Fruit fly (Drosophila melanogaster) whole organism, embryonic: ENCODE data around the gene gpp.

ENCODE experiments used
- CG1024 ChIP-seq: fragments of 200-800 bp; sonication (Bioruptor generic); IDR thresholded peaks from 2 replicates; pipeline ENCODE4 v1.3.6; 2022; ENCODE audit warnings: missing biosample characterization, missing genetic modification characterization
- CG10431 ChIP-seq: fragments of 200-800 bp; sonication (Bioruptor generic); optimal IDR thresholded peaks from 3 replicates; lab custom pipeline; 2018; ENCODE audit warnings: missing biosample characterization, mild to moderate bottlenecking, missing genetic modification characterization
- CG10543 ChIP-seq: fragments of 200-800 bp; sonication (Bioruptor generic); optimal IDR thresholded peaks from 3 replicates; lab custom pipeline; 2017; ENCODE audit warnings: missing biosample characterization, mild to moderate bottlenecking, missing genetic modification characterization, moderate library complexity
- CG11247 ChIP-seq: fragments of 200-800 bp; sonication (Bioruptor generic); IDR thresholded peaks from 2 replicates; pipeline ENCODE4 v1.3.6; 2022; ENCODE audit warnings: missing biosample characterization, missing genetic modification characterization
- CG12104 ChIP-seq: fragments of 200-800 bp; sonication (Bioruptor generic); optimal IDR thresholded peaks from 3 replicates; lab custom pipeline; 2016; ENCODE audit warnings: missing biosample characterization, missing genetic modification characterization
- CG12236 ChIP-seq: fragments of 200-800 bp; sonication (Bioruptor generic); optimal IDR thresholded peaks from 2 replicates; lab custom pipeline; 2016; ENCODE audit warnings: missing biosample characterization, missing genetic modification characterization
- CG13624 ChIP-seq: fragments of 200-800 bp; sonication (Bioruptor generic); optimal IDR thresholded peaks from 2 replicates; lab custom pipeline; 2016; ENCODE audit warnings: missing biosample characterization, missing genetic modification characterization
- CG14014 ChIP-seq: fragments of 200-800 bp; sonication (Bioruptor generic); IDR thresholded peaks from 2 replicates; pipeline ENCODE4 v1.3.6; 2022; ENCODE audit warnings: missing biosample characterization, missing genetic modification characterization
- CG1602 ChIP-seq: fragments of 200-800 bp; sonication (Bioruptor generic); optimal IDR thresholded peaks from 3 replicates; lab custom pipeline; 2016; ENCODE audit warnings: missing biosample characterization, missing genetic modification characterization
- CG17328 ChIP-seq: fragments of 200-800 bp; sonication (Bioruptor generic); IDR thresholded peaks from 2 replicates; pipeline ENCODE4 v1.3.6; 2022; ENCODE audit warnings: missing biosample characterization, missing genetic modification characterization
- CG2199 ChIP-seq: fragments of 200-800 bp; sonication (Bioruptor generic); IDR thresholded peaks from 3 replicates; pipeline ENCODE4 v1.3.6; 2022; ENCODE audit warnings: missing biosample characterization, missing genetic modification characterization
- CG2678 ChIP-seq: fragments of 200-800 bp; sonication (Bioruptor generic); optimal IDR thresholded peaks from 3 replicates; lab custom pipeline; 2019; ENCODE audit warnings: missing biosample characterization, mild to moderate bottlenecking, missing genetic modification characterization, moderate library complexity
- CG2889 ChIP-seq: fragments of 200-800 bp; sonication (Bioruptor generic); IDR thresholded peaks from 3 replicates; pipeline ENCODE4 v1.3.6; 2022; ENCODE audit warnings: missing biosample characterization, missing genetic modification characterization
- CG31388 ChIP-seq: fragments of 200-800 bp; sonication (Bioruptor generic); optimal IDR thresholded peaks from 2 replicates; lab custom pipeline; 2016; ENCODE audit warnings: missing biosample characterization, missing genetic modification characterization
- CG3838 ChIP-seq: fragments of 200-800 bp; sonication (Bioruptor generic); optimal IDR thresholded peaks from 3 replicates; lab custom pipeline; 2016; ENCODE audit warnings: missing biosample characterization, missing genetic modification characterization
- CG4282 ChIP-seq: fragments of 200-800 bp; sonication (Bioruptor generic); optimal IDR thresholded peaks from 2 replicates; lab custom pipeline; 2016; ENCODE audit warnings: missing biosample characterization, missing genetic modification characterization
- CG4820 ChIP-seq: fragments of 200-800 bp; sonication (Bioruptor generic); optimal IDR thresholded peaks from 3 replicates; lab custom pipeline; 2016; ENCODE audit warnings: missing biosample characterization, missing genetic modification characterization
- CG6683 ChIP-seq: fragments of 200-800 bp; sonication (Bioruptor generic); optimal IDR thresholded peaks from 2 replicates; lab custom pipeline; 2017; ENCODE audit warnings: missing biosample characterization, mild to moderate bottlenecking, missing genetic modification characterization, missing genetic modification reagents
- CTCF ChIP-seq: fragments of 200-800 bp; sonication (Bioruptor generic); optimal IDR thresholded peaks from 2 replicates; lab custom pipeline; 2017; ENCODE audit warnings: missing biosample characterization, mild to moderate bottlenecking, missing genetic modification characterization, moderate library complexity
- E2f1 ChIP-seq: fragments of 200-800 bp; sonication (Bioruptor generic); IDR thresholded peaks from 2 replicates; pipeline ENCODE4 v1.3.6; 2022; ENCODE audit warnings: missing biosample characterization, missing genetic modification characterization
- Elba2 ChIP-seq: fragments of 200-800 bp; sonication (Bioruptor generic); optimal IDR thresholded peaks from 3 replicates; lab custom pipeline; 2016; ENCODE audit warnings: missing biosample characterization, missing genetic modification characterization
- Fer2 ChIP-seq: fragments of 200-800 bp; sonication (Bioruptor generic); optimal IDR thresholded peaks from 2 replicates; lab custom pipeline; 2018; ENCODE audit warnings: missing biosample characterization, mild to moderate bottlenecking, missing genetic modification characterization, moderate library complexity
- GATAe ChIP-seq: fragments of 200-800 bp; sonication (Bioruptor generic); conservative IDR thresholded peaks from 2 replicates; pipeline ENCODE4 v1.3.6; 2022; ENCODE audit warnings: missing biosample characterization, missing genetic modification characterization
- Hmx ChIP-seq: fragments of 200-800 bp; sonication (Bioruptor generic); optimal IDR thresholded peaks from 2 replicates; lab custom pipeline; 2016; ENCODE audit warnings: missing biosample characterization, missing genetic modification characterization
- Hsf ChIP-seq: fragments of 200-800 bp; sonication (Bioruptor generic); optimal IDR thresholded peaks from 3 replicates; lab custom pipeline; 2016; ENCODE audit warnings: missing biosample characterization, missing genetic modification characterization
- Nf-YC ChIP-seq: fragments of 200-800 bp; optimal IDR thresholded peaks from 3 replicates; lab custom pipeline; 2019; ENCODE audit warnings: missing biosample characterization, mild to moderate bottlenecking, missing genetic modification characterization, moderate library complexity
- Oaz ChIP-seq: fragments of 200-800 bp; sonication (Bioruptor generic); IDR thresholded peaks from 2 replicates; pipeline ENCODE4 v1.3.6; 2022; ENCODE audit warnings: missing biosample characterization, missing genetic modification characterization
- Poxn ChIP-seq: fragments of 200-800 bp; sonication (Bioruptor generic); IDR thresholded peaks from 2 replicates; pipeline ENCODE4 v1.3.6; 2022; ENCODE audit warnings: missing biosample characterization, missing genetic modification characterization
- Ssrp ChIP-seq: fragments of 200-800 bp; sonication (Bioruptor generic); optimal IDR thresholded peaks from 2 replicates; lab custom pipeline; 2018; ENCODE audit warnings: missing biosample characterization, mild to moderate bottlenecking, missing genetic modification characterization, moderate library complexity
- Stat92E ChIP-seq, 3 experiments: fragments of >200 bp in 2 of 3; fragments of 200-800 bp in 1 of 3; sonication (Bioruptor generic) in 1 of 3; optimal IDR thresholded peaks; 2 replicates each; lab custom pipeline; 2017 to 2019; ENCODE audit warnings: missing biosample characterization in 3 of 3, missing genetic modification characterization in 3 of 3, mild to moderate bottlenecking in 1 of 3, moderate library complexity in 1 of 3
- abd-A ChIP-seq: fragments of 200-800 bp; sonication (Bioruptor generic); optimal IDR thresholded peaks from 3 replicates; lab custom pipeline; 2019; ENCODE audit warnings: missing biosample characterization, mild to moderate bottlenecking, missing genetic modification characterization, moderate library complexity
- bbx ChIP-seq: fragments of 200-800 bp; sonication (Bioruptor generic); IDR thresholded peaks from 2 replicates; pipeline ENCODE4 v1.3.6; 2022; ENCODE audit warnings: missing biosample characterization, missing genetic modification characterization; ENCODE audit not compliant: partially characterized antibody
- dmrt99B ChIP-seq: fragments of 200-800 bp; sonication (Bioruptor generic); optimal IDR thresholded peaks from 2 replicates; lab custom pipeline; 2018; ENCODE audit warnings: missing biosample characterization, mild to moderate bottlenecking, missing genetic modification characterization, moderate library complexity
- en ChIP-seq: fragments of 200-800 bp; sonication (Bioruptor generic); optimal IDR thresholded peaks from 2 replicates; lab custom pipeline; 2016; ENCODE audit warnings: missing biosample characterization, missing genetic modification characterization
- ewg ChIP-seq: fragments of 200-800 bp; sonication (Bioruptor generic); optimal IDR thresholded peaks from 3 replicates; lab custom pipeline; 2017; ENCODE audit warnings: mild to moderate bottlenecking, missing biosample characterization, missing genetic modification reagents, missing genetic modification characterization
- grn ChIP-seq: fragments of 200-800 bp; sonication (Bioruptor generic); optimal IDR thresholded peaks from 3 replicates; lab custom pipeline; 2017; ENCODE audit warnings: missing biosample characterization, missing genetic modification characterization
- ind ChIP-seq: fragments of 200-800 bp; sonication (Bioruptor generic); optimal IDR thresholded peaks from 3 replicates; lab custom pipeline; 2016; ENCODE audit warnings: missing biosample characterization, missing genetic modification characterization
- jigr1 ChIP-seq: fragments of 200-800 bp; sonication (Bioruptor generic); IDR thresholded peaks from 3 replicates; pipeline ENCODE4 v1.3.6; 2022; ENCODE audit warnings: missing biosample characterization, missing genetic modification characterization
- kay ChIP-seq: fragments of 200-800 bp; sonication (Bioruptor generic); optimal IDR thresholded peaks from 2 replicates; lab custom pipeline; 2016; ENCODE audit warnings: missing biosample characterization, missing genetic modification characterization
- luna ChIP-seq: fragments of 200-800 bp; sonication (Bioruptor generic); optimal IDR thresholded peaks from 2 replicates; lab custom pipeline; 2016; ENCODE audit warnings: missing biosample characterization, missing genetic modification characterization
- mld ChIP-seq: fragments of 200-800 bp; sonication (Bioruptor generic); IDR thresholded peaks from 3 replicates; pipeline ENCODE4 v1.3.6; 2022; ENCODE audit warnings: missing biosample characterization, missing genetic modification characterization; ENCODE audit not compliant: partially characterized antibody
- odd ChIP-seq: fragments of 200-800 bp; sonication (Bioruptor generic); optimal IDR thresholded peaks from 2 replicates; lab custom pipeline; 2017; ENCODE audit warnings: missing biosample characterization, mild to moderate bottlenecking, missing genetic modification characterization
- run ChIP-seq: fragments of 200-800 bp; sonication (Bioruptor generic); optimal IDR thresholded peaks from 3 replicates; lab custom pipeline; 2018; ENCODE audit warnings: missing biosample characterization, mild to moderate bottlenecking, missing genetic modification characterization
- sd ChIP-seq: fragments of 200-800 bp; sonication (Bioruptor generic); optimal IDR thresholded peaks from 3 replicates; lab custom pipeline; 2018; ENCODE audit warnings: missing biosample characterization, mild to moderate bottlenecking, missing genetic modification characterization, moderate library complexity
- sens ChIP-seq: fragments of 200-800 bp; sonication (Bioruptor generic); peaks from one replicate; lab custom pipeline; 2016; ENCODE audit warnings: missing biosample characterization, missing genetic modification characterization
- sqz ChIP-seq: fragments of 200-800 bp; sonication (Bioruptor generic); optimal IDR thresholded peaks from 3 replicates; lab custom pipeline; 2018; ENCODE audit warnings: missing biosample characterization, mild to moderate bottlenecking, missing genetic modification characterization
- sr ChIP-seq: fragments of 200-800 bp; sonication (Bioruptor generic); IDR thresholded peaks from 3 replicates; pipeline ENCODE4 v1.3.6; 2022; ENCODE audit warnings: missing biosample characterization, missing genetic modification characterization
- trem ChIP-seq: fragments of 200-800 bp; optimal IDR thresholded peaks from 3 replicates; lab custom pipeline; 2019; ENCODE audit warnings: missing biosample characterization, mild to moderate bottlenecking, missing genetic modification characterization, moderate library complexity
- wdn ChIP-seq: fragments of 200-800 bp; sonication (Bioruptor generic); IDR thresholded peaks from 2 replicates; pipeline ENCODE4 v1.3.6; 2022; ENCODE audit warnings: missing biosample characterization, missing genetic modification characterization
- wek ChIP-seq: fragments of 200-800 bp; sonication (Bioruptor generic); optimal IDR thresholded peaks from 3 replicates; lab custom pipeline; 2018; ENCODE audit warnings: missing biosample characterization, mild to moderate bottlenecking, missing genetic modification characterization, moderate library complexity
- zen ChIP-seq: fragments of 200-800 bp; sonication (Bioruptor generic); optimal IDR thresholded peaks from 3 replicates; lab custom pipeline; 2018; ENCODE audit warnings: missing biosample characterization, mild to moderate bottlenecking, missing genetic modification characterization, moderate library complexity
- zen2 ChIP-seq: fragments of 200-800 bp; sonication (Bioruptor generic); IDR thresholded peaks from 3 replicates; pipeline ENCODE4 v1.3.6; 2022; ENCODE audit warnings: missing biosample characterization, missing genetic modification characterization; ENCODE audit not compliant: partially characterized antibody

gpp gene

DNA sequence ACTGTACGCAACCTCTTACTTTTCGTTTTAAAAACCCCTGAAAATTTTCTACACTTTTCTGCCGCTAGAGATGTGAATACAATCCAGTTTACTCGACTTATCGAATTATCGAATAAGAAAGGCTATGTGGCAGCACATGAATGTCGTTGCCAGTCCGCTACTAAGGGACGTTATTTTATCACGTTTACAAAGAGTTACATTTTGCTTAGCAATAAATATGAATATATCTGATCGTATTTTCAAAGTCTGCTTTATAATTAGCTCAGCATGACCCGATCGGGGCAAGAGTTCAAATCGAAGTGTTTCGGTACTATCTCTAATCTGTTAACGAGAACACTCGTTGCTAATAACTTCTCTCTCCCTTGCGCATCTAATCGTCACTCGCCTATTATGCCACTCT, 38.6 kb upstream of the gpp start, which contains the start of gene CG42724 (continued):
- 0 out of 3 replicates have a peak, but pooled peaks have one; percentile 55 for TF ChIP-seq CG2199 (GFP tag; lab: Robert Waterston, UW)
- TF ChIP-seq sqz (GFP tag; lab: Kevin White, UChicago): no peak
- TF ChIP-seq Ssrp (tag; lab: Kevin White, UChicago): no peak
- TF ChIP-seq CTCF: no peak
- peak; percentile 60; the same call in 1 of the 2 replicates for TF ChIP-seq CG11247 (GFP tag; lab: Robert Waterston, UW)
- TF ChIP-seq kay (GFP tag; lab: Kevin White, UChicago): peak; percentile 12
- TF ChIP-seq CG14014 (GFP tag; lab: Robert Waterston, UW): no peak
- TF ChIP-seq mld: no peak
- peak; percentile 44 for TF ChIP-seq en (GFP tag; lab: Kevin White, UChicago)
- no peak for TF ChIP-seq Stat92E (GFP tag; optimal IDR thresholded peaks at IDR 0.05; lab: Kevin White, UChicago)
- TF ChIP-seq sd (tag; lab: Kevin White, UChicago): no peak
- TF ChIP-seq CG1024: peak; percentile 35; the same call in 1 of the 2 replicates
- peak; percentile 50 for TF ChIP-seq CG12236 (GFP tag; lab: Kevin White, UChicago)
- TF ChIP-seq CG17328: 0 out of 2 replicates have a peak, but pooled peaks have one; percentile 30
- no peak for TF ChIP-seq E2f1 (GFP tag; lab: Robert Waterston, UW)
- peak; percentile 96 for TF ChIP-seq sens (GFP tag; lab: Kevin White, UChicago)
- TF ChIP-seq jigr1: no peak
- TF ChIP-seq CG10543 (GFP tag; lab: Kevin White, UChicago): no peak
- no peak for TF ChIP-seq bbx (GFP tag; lab: Robert Waterston, UW)
- TF ChIP-seq CG4820 (GFP tag; lab: Kevin White, UChicago): peak; percentile 41
- TF ChIP-seq ewg (GFP tag; lab: Kevin White, UChicago): no peak
- TF ChIP-seq Elba2: peak; percentile 17
- no peak for TF ChIP-seq zen (tag; lab: Kevin White, UChicago)
- TF ChIP-seq CG3838 (GFP tag; lab: Kevin White, UChicago): no peak
- no peak for TF ChIP-seq odd (GFP tag; lab: Kevin White, UChicago)
- TF ChIP-seq grn (GFP tag; lab: Kevin White, UChicago): no peak
- no peak for TF ChIP-seq Hmx
- TF ChIP-seq Nf-YC: no peak
- TF ChIP-seq GATAe (GFP tag; lab: Robert Waterston, UW): no peak
- TF ChIP-seq CG31388 (GFP tag; lab: Kevin White, UChicago): peak; percentile 20
- TF ChIP-seq CG6683 (GFP tag; lab: Kevin White, UChicago): no peak
- peak; percentile 54 for TF ChIP-seq CG1602 (GFP tag; lab: Kevin White, UChicago)
- TF ChIP-seq CG13624 (GFP tag; lab: Kevin White, UChicago): peak; percentile 83
- no peak for TF ChIP-seq abd-A
- TF ChIP-seq Poxn (GFP tag; lab: Robert Waterston, UW): no peak
- TF ChIP-seq ind (GFP tag; lab: Kevin White, UChicago): peak; percentile 65
- TF ChIP-seq trem (tag; lab: Kevin White, UChicago): peak; percentile 71
- no peak for TF ChIP-seq CG12104 (GFP tag; lab: Kevin White, UChicago)
- TF ChIP-seq CG2678 (tag; lab: Kevin White, UChicago): no peak
- TF ChIP-seq sr (GFP tag; lab: Robert Waterston, UW): no peak
- TF ChIP-seq luna (GFP tag; lab: Kevin White, UChicago): peak; percentile 72
- TF ChIP-seq zen2 (GFP tag; lab: Robert Waterston, UW): no peak; the same call in 2 of the 3 replicates
- TF ChIP-seq wek (GFP tag; lab: Kevin White, UChicago): peak; percentile 30
- no peak for TF ChIP-seq CG10431 (GFP tag; lab: Kevin White, UChicago)
- TF ChIP-seq Oaz (GFP tag; lab: Robert Waterston, UW): no peak
- 0 out of 2 replicates have a peak, but pooled peaks have one; percentile 21 for TF ChIP-seq wdn (GFP tag; lab: Robert Waterston, UW)
- TF ChIP-seq Hsf (GFP tag; lab: Kevin White, UChicago): peak; percentile 63
- TF ChIP-seq run: no peak
- 0 out of 3 replicates have a peak, but pooled peaks have one; percentile 50 for TF ChIP-seq CG2889 (GFP tag; lab: Robert Waterston, UW)
- TF ChIP-seq dmrt99B: no peak
- peak; percentile 49 for TF ChIP-seq CG4282 (GFP tag; lab: Kevin White, UChicago)
- no peak for TF ChIP-seq Fer2 (tag; lab: Kevin White, UChicago)
